Worm (Caenorhabditis elegans): ENCODE measurements around the gene T19H5.7.

- TF ChIP-seq ama-1 (optimal IDR thresholded peaks at IDR 0.05) (no peak), Y5F2A.4 (GFP tag; optimal IDR thresholded peaks at IDR 0.05) (no peak), pha-4 (GFP tag; IDR thresholded peaks at IDR 0.05) (no peak), pha-4 (tag; optimal IDR thresholded peaks at IDR 0.05) (no peak), mdl-1 (tag; optimal IDR thresholded peaks at IDR 0.05) (no peak), zag-1 (tag; optimal IDR thresholded peaks at IDR 0.05) (no peak)
Observed at ce11 chrII:9518781-9519180, 38.9 kb upstream of the T19H5.7 start, which contains the start of the genes sfxn-1.1 and AH6.3.
